Fruit fly (Drosophila melanogaster) whole organism, embryonic: ENCODE results near the gene CG31010.

Experiments used
- BEAF-32 ChIP-seq: fragments of 200-800 bp; sonication (Bioruptor generic); optimal IDR thresholded peaks from 3 replicates; lab custom pipeline; 2017; ENCODE audit warnings: missing biosample characterization, missing genetic modification characterization, mild to moderate bottlenecking, moderate library complexity, missing genetic modification reagents
- CG11247 ChIP-seq: fragments of 200-800 bp; sonication (Bioruptor generic); IDR thresholded peaks from 2 replicates; pipeline ENCODE4 v1.3.6; 2022; ENCODE audit warnings: missing biosample characterization, missing genetic modification characterization
- CG11695 ChIP-seq: fragments of 200-800 bp; sonication (Bioruptor generic); IDR thresholded peaks from 3 replicates; pipeline ENCODE4 v1.3.6; 2022; ENCODE audit warnings: missing biosample characterization, missing genetic modification characterization
- CG11723 ChIP-seq: fragments of 200-800 bp; sonication (Bioruptor generic); optimal IDR thresholded peaks from 2 replicates; lab custom pipeline; 2017; ENCODE audit warnings: missing biosample characterization, mild to moderate bottlenecking, missing genetic modification characterization
- CG12219 ChIP-seq: fragments of 200-800 bp; sonication (Bioruptor generic); optimal IDR thresholded peaks from 3 replicates; lab custom pipeline; 2018; ENCODE audit warnings: missing biosample characterization, mild to moderate bottlenecking, missing genetic modification characterization
- CG13424 ChIP-seq: fragments of 200-800 bp; sonication (Bioruptor generic); optimal IDR thresholded peaks from 2 replicates; lab custom pipeline; 2019; ENCODE audit warnings: missing biosample characterization, mild to moderate bottlenecking, missing genetic modification characterization, moderate library complexity
- CG16813 ChIP-seq: fragments of 200-800 bp; sonication (Bioruptor generic); IDR thresholded peaks from 3 replicates; pipeline ENCODE4 v1.3.6; 2022; ENCODE audit warnings: missing biosample characterization, missing genetic modification characterization; ENCODE audit not compliant: partially characterized antibody
- CG1792 ChIP-seq: fragments of 200-800 bp; sonication (Bioruptor generic); optimal IDR thresholded peaks from 2 replicates; lab custom pipeline; 2016; ENCODE audit warnings: missing biosample characterization, missing genetic modification characterization
- CG30403 ChIP-seq: fragments of 200-800 bp; sonication (Bioruptor generic); optimal IDR thresholded peaks from 3 replicates; lab custom pipeline; 2016; ENCODE audit warnings: missing biosample characterization, missing genetic modification characterization
- CG30431 ChIP-seq: fragments of 200-800 bp; sonication (Bioruptor generic); optimal IDR thresholded peaks from 2 replicates; lab custom pipeline; 2017; ENCODE audit warnings: missing biosample characterization, missing genetic modification characterization
- CG33213 ChIP-seq: fragments of 200-800 bp; sonication (Bioruptor generic); optimal IDR thresholded peaks from 3 replicates; lab custom pipeline; 2016; ENCODE audit warnings: missing biosample characterization, missing genetic modification characterization
- CG6175 ChIP-seq: fragments of 200-800 bp; sonication (Bioruptor generic); IDR thresholded peaks from 3 replicates; pipeline ENCODE4 v1.3.6; 2022; ENCODE audit warnings: missing biosample characterization, missing genetic modification characterization
- CG6254 ChIP-seq: fragments of 200-800 bp; sonication (Bioruptor generic); optimal IDR thresholded peaks from 3 replicates; lab custom pipeline; 2017; ENCODE audit warnings: mild to moderate bottlenecking, missing biosample characterization, missing genetic modification reagents, missing genetic modification characterization
- CG6791 ChIP-seq: fragments of 200-800 bp; sonication (Bioruptor generic); IDR thresholded peaks from 3 replicates; pipeline ENCODE4 v1.3.6; 2022; ENCODE audit warnings: missing biosample characterization, missing genetic modification characterization; ENCODE audit not compliant: partially characterized antibody
- CG6813 ChIP-seq: fragments of 200-800 bp; sonication (Bioruptor generic); optimal IDR thresholded peaks from 2 replicates; lab custom pipeline; 2017; ENCODE audit warnings: missing biosample characterization, missing genetic modification characterization, mild to moderate bottlenecking, moderate library complexity, missing genetic modification reagents
- CG7928 ChIP-seq: fragments of 200-800 bp; sonication (Bioruptor generic); optimal IDR thresholded peaks from 2 replicates; lab custom pipeline; 2017; ENCODE audit warnings: missing biosample characterization, mild to moderate bottlenecking, missing genetic modification characterization
- CG8290 ChIP-seq, 3 experiments: fragments of 200-800 bp; sonication (Bioruptor generic); optimal IDR thresholded peaks; 2 replicates each; lab custom pipeline; 2016 to 2019; ENCODE audit warnings: missing biosample characterization in 3 of 3, missing genetic modification characterization in 3 of 3, mild to moderate bottlenecking in 2 of 3, moderate library complexity in 1 of 3
- CG8944 ChIP-seq: fragments of 200-800 bp; sonication (Bioruptor generic); optimal IDR thresholded peaks from 3 replicates; lab custom pipeline; 2016; ENCODE audit warnings: missing biosample characterization, missing genetic modification characterization
- CTCF ChIP-seq: fragments of 200-800 bp; sonication (Bioruptor generic); optimal IDR thresholded peaks from 2 replicates; lab custom pipeline; 2017; ENCODE audit warnings: missing biosample characterization, mild to moderate bottlenecking, missing genetic modification characterization, moderate library complexity
- D ChIP-seq, 2 experiments: fragments of 200-800 bp in 1 of 2; fragments of >200 bp in 1 of 2; sonication (Bioruptor generic) in 1 of 2; optimal IDR thresholded peaks; 2 replicates in 1 of 2; 3 replicates in 1 of 2; lab custom pipeline; 2017; ENCODE audit warnings: mild to moderate bottlenecking in 1 of 2, missing biosample characterization in 1 of 2, missing genetic modification characterization in 1 of 2, missing genetic modification reagents in 1 of 2
- D19A ChIP-seq: fragments of 200-800 bp; optimal IDR thresholded peaks from 3 replicates; lab custom pipeline; 2019; ENCODE audit warnings: missing biosample characterization, mild to moderate bottlenecking, missing genetic modification characterization, moderate library complexity
- D19B ChIP-seq: fragments of 200-800 bp; sonication (Bioruptor generic); optimal IDR thresholded peaks from 2 replicates; lab custom pipeline; 2017; ENCODE audit warnings: missing biosample characterization, mild to moderate bottlenecking, missing genetic modification characterization
- E2f1 ChIP-seq: fragments of 200-800 bp; sonication (Bioruptor generic); IDR thresholded peaks from 2 replicates; pipeline ENCODE4 v1.3.6; 2022; ENCODE audit warnings: missing biosample characterization, missing genetic modification characterization
- Fer3 ChIP-seq: fragments of 200-800 bp; sonication (Bioruptor generic); optimal IDR thresholded peaks from 2 replicates; lab custom pipeline; 2018; ENCODE audit warnings: missing biosample characterization, mild to moderate bottlenecking, missing genetic modification characterization, moderate library complexity
- Hmx ChIP-seq: fragments of 200-800 bp; sonication (Bioruptor generic); optimal IDR thresholded peaks from 2 replicates; lab custom pipeline; 2016; ENCODE audit warnings: missing biosample characterization, missing genetic modification characterization
- Hr39 ChIP-seq: fragments of >200 bp; optimal IDR thresholded peaks from 2 replicates; lab custom pipeline; 2017
- MESR4 ChIP-seq: fragments of 200-800 bp; sonication (Bioruptor generic); optimal IDR thresholded peaks from 2 replicates; lab custom pipeline; 2018; ENCODE audit warnings: missing biosample characterization, mild to moderate bottlenecking, missing genetic modification characterization, moderate library complexity
- NC2α ChIP-seq: fragments of 200-800 bp; sonication (Bioruptor generic); optimal IDR thresholded peaks from 2 replicates; lab custom pipeline; 2016; ENCODE audit warnings: missing biosample characterization, missing genetic modification characterization
- Nf-YA ChIP-seq: fragments of 200-800 bp; sonication (Bioruptor generic); IDR thresholded peaks from 2 replicates; pipeline ENCODE4 v1.3.6; 2022; ENCODE audit warnings: missing biosample characterization, missing genetic modification characterization
- ac ChIP-seq: fragments of 200-800 bp; sonication (Bioruptor generic); optimal IDR thresholded peaks from 3 replicates; lab custom pipeline; 2017; ENCODE audit warnings: missing biosample characterization, mild to moderate bottlenecking, missing genetic modification characterization
- ara ChIP-seq: fragments of 200-800 bp; sonication (Bioruptor generic); IDR thresholded peaks from 2 replicates; pipeline ENCODE4 v1.3.6; 2022; ENCODE audit warnings: missing biosample characterization, missing genetic modification characterization
- caup ChIP-seq: fragments of 200-800 bp; sonication (Bioruptor generic); optimal IDR thresholded peaks from 3 replicates; lab custom pipeline; 2017; ENCODE audit warnings: missing biosample characterization, mild to moderate bottlenecking, missing genetic modification characterization, moderate library complexity; ENCODE audit not compliant: severe bottlenecking
- crol ChIP-seq: fragments of 200-800 bp; sonication (Bioruptor generic); IDR thresholded peaks from 2 replicates; pipeline ENCODE4 v1.3.6; 2022; ENCODE audit warnings: missing biosample characterization, missing genetic modification characterization
- dpn ChIP-seq, 2 experiments: fragments of 200-800 bp; sonication (Bioruptor generic); optimal IDR thresholded peaks; 3 replicates each; lab custom pipeline; 2016; ENCODE audit warnings: missing biosample characterization in 2 of 2, missing genetic modification characterization in 2 of 2
- ind ChIP-seq: fragments of 200-800 bp; sonication (Bioruptor generic); optimal IDR thresholded peaks from 3 replicates; lab custom pipeline; 2016; ENCODE audit warnings: missing biosample characterization, missing genetic modification characterization
- jing ChIP-seq: fragments of 200-800 bp; sonication (Bioruptor generic); optimal IDR thresholded peaks from 2 replicates; lab custom pipeline; 2018; ENCODE audit warnings: missing biosample characterization, mild to moderate bottlenecking, missing genetic modification characterization
- kni ChIP-seq: fragments of 200-800 bp; sonication (Bioruptor generic); optimal IDR thresholded peaks from 3 replicates; lab custom pipeline; 2017; ENCODE audit warnings: mild to moderate bottlenecking, missing biosample characterization, missing genetic modification reagents, missing genetic modification characterization
- nerfin-1 ChIP-seq: fragments of 200-800 bp; sonication (Bioruptor generic); optimal IDR thresholded peaks from 3 replicates; lab custom pipeline; 2019; ENCODE audit warnings: missing biosample characterization, mild to moderate bottlenecking, missing genetic modification characterization, moderate library complexity
- oc ChIP-seq: fragments of 200-800 bp; sonication (Bioruptor generic); optimal IDR thresholded peaks from 2 replicates; lab custom pipeline; 2018; ENCODE audit warnings: missing biosample characterization, mild to moderate bottlenecking, missing genetic modification characterization, moderate library complexity
- pros ChIP-seq: fragments of 200-800 bp; sonication (Bioruptor generic); optimal IDR thresholded peaks from 3 replicates; lab custom pipeline; 2019; ENCODE audit warnings: missing biosample characterization, mild to moderate bottlenecking, missing genetic modification characterization, moderate library complexity
- pzg ChIP-seq: fragments of 200-800 bp; sonication (Bioruptor generic); optimal IDR thresholded peaks from 3 replicates; lab custom pipeline; 2018; ENCODE audit warnings: missing biosample characterization, mild to moderate bottlenecking, missing genetic modification characterization, moderate library complexity
- ranshi ChIP-seq: fragments of 200-800 bp; sonication (Bioruptor generic); IDR thresholded peaks from 2 replicates; pipeline ENCODE4 v1.3.6; 2022; ENCODE audit warnings: missing biosample characterization, missing genetic modification characterization
- repo ChIP-seq: fragments of 200-800 bp; sonication (Bioruptor generic); optimal IDR thresholded peaks from 2 replicates; lab custom pipeline; 2016; ENCODE audit warnings: missing biosample characterization, missing genetic modification characterization
- sens ChIP-seq: fragments of 200-800 bp; sonication (Bioruptor generic); peaks from one replicate; lab custom pipeline; 2016; ENCODE audit warnings: missing biosample characterization, missing genetic modification characterization
- vfl ChIP-seq: fragments of 200-800 bp; sonication (Bioruptor generic); optimal IDR thresholded peaks from 2 replicates; lab custom pipeline; 2016; ENCODE audit warnings: missing biosample characterization, missing genetic modification characterization
- vvl ChIP-seq: fragments of 200-800 bp; sonication (Bioruptor generic); IDR thresholded peaks from 2 replicates; pipeline ENCODE4 v1.3.6; 2022; ENCODE audit warnings: missing biosample characterization, missing genetic modification characterization
- zen ChIP-seq: fragments of 200-800 bp; sonication (Bioruptor generic); optimal IDR thresholded peaks from 3 replicates; lab custom pipeline; 2018; ENCODE audit warnings: missing biosample characterization, mild to moderate bottlenecking, missing genetic modification characterization, moderate library complexity
- zen2 ChIP-seq: fragments of 200-800 bp; sonication (Bioruptor generic); IDR thresholded peaks from 3 replicates; pipeline ENCODE4 v1.3.6; 2022; ENCODE audit warnings: missing biosample characterization, missing genetic modification characterization; ENCODE audit not compliant: partially characterized antibody
- zf30C ChIP-seq: fragments of 200-800 bp; sonication (Bioruptor generic); optimal IDR thresholded peaks from 3 replicates; lab custom pipeline; 2018; ENCODE audit warnings: missing biosample characterization, mild to moderate bottlenecking, missing genetic modification characterization

The CG31010 gene

dm6 chr3R:30697038-30697437, 8.9 kb downstream of the CG31010 start, which contains the start of gene Pka-C2:
Gene Pka-C2 (minus strand): TSS chr3R:30697138.
- TF ChIP-seq zen2 (GFP tag; lab: Robert Waterston, UW), result no peak
- no peak for TF ChIP-seq ac (GFP tag; lab: Kevin White, UChicago)
- TF ChIP-seq CG11695 (GFP tag; lab: Robert Waterston, UW), result no peak
- no peak for TF ChIP-seq D (optimal IDR thresholded peaks at IDR 0.05; lab: Kevin White, UChicago)
- TF ChIP-seq D (GFP tag; optimal IDR thresholded peaks at IDR 0.05; lab: Kevin White, UChicago), result no peak
- no peak for TF ChIP-seq zf30C (GFP tag; lab: Kevin White, UChicago)
- TF ChIP-seq NC2α, result no peak
- TF ChIP-seq CG30431 (GFP tag; lab: Kevin White, UChicago), result no peak
- TF ChIP-seq oc (tag; lab: Kevin White, UChicago), result no peak
- TF ChIP-seq CG6175 (GFP tag; lab: Robert Waterston, UW), result no peak
- TF ChIP-seq kni, result no peak
- no peak for TF ChIP-seq caup (GFP tag; lab: Kevin White, UChicago)
- no peak for TF ChIP-seq CG11247 (GFP tag; lab: Robert Waterston, UW)

- TF ChIP-seq CG1792 (GFP tag; lab: Kevin White, UChicago) (no peak), CG16813 (GFP tag; lab: Robert Waterston, UW) (no peak), CG11723 (no peak), CG8290 (GFP tag; optimal IDR thresholded peaks at IDR 0.05; lab: Kevin White, UChicago) (no peak), CG8290 (tag; optimal IDR thresholded peaks at IDR 0.05; lab: Kevin White, UChicago) (no peak), ara (no peak), CG13424 (no peak), ind (GFP tag; lab: Kevin White, UChicago) (no peak), dpn (GFP tag; optimal IDR thresholded peaks at IDR 0.05; lab: Kevin White, UChicago) (no peak), jing (no peak), MESR4 (no peak), CG33213 (GFP tag; lab: Kevin White, UChicago) (no peak), pros (GFP tag; lab: Kevin White, UChicago) (no peak), D19A (tag; lab: Kevin White, UChicago) (no peak), CG30403 (GFP tag; lab: Kevin White, UChicago) (no peak), BEAF-32 (GFP tag; lab: Kevin White, UChicago) (no peak), oc (tag; lab: Kevin White, UChicago) (no peak), Nf-YA (GFP tag; lab: Robert Waterston, UW) (no peak), D19B (GFP tag; lab: Kevin White, UChicago) (no peak), CG8944 (GFP tag; lab: Kevin White, UChicago) (no peak), CTCF (GFP tag; lab: Kevin White, UChicago) (no peak)
Observed at dm6 chr3R:30695398-30695797, 10.5 kb downstream of the CG31010 start, which contains the start of gene CG12069. Gene CG12069 (minus strand): TSS chr3R:30695498.

dm6 chr3R:30690251-30690650, 15.7 kb downstream of the CG31010 start, which contains the start of gene Spn100A:
Gene Spn100A (plus strand): TSS chr3R:30690642.
- TF ChIP-seq CG6254, result no peak
- no peak for TF ChIP-seq CG12219 (GFP tag; lab: Kevin White, UChicago)
- TF ChIP-seq E2f1 (GFP tag; lab: Robert Waterston, UW), result no peak
- TF ChIP-seq zen (tag; lab: Kevin White, UChicago), result no peak
- TF ChIP-seq Hr39 (lab: Kevin White, UChicago), result no peak
- peak; percentile 43 for TF ChIP-seq oc (tag; lab: Kevin White, UChicago)
- TF ChIP-seq CG6791, result no peak
- TF ChIP-seq vvl, result peak; percentile 57; the same call in 1 of the 2 replicates
- TF ChIP-seq pzg (GFP tag; lab: Kevin White, UChicago), result no peak
- TF ChIP-seq Fer3 (tag; lab: Kevin White, UChicago), result no peak
- TF ChIP-seq CG7928 (GFP tag; lab: Kevin White, UChicago), result no peak
- peak; percentile 40; the same call in 1 of the 2 replicates for TF ChIP-seq crol
- no peak for TF ChIP-seq sens
- no peak for TF ChIP-seq repo (GFP tag; lab: Kevin White, UChicago)
- no peak for TF ChIP-seq Hmx (GFP tag; lab: Kevin White, UChicago)
- TF ChIP-seq kni, result peak; percentile 90
- no peak for TF ChIP-seq nerfin-1 (tag; lab: Kevin White, UChicago)
- no peak for TF ChIP-seq CG6813 (GFP tag; lab: Kevin White, UChicago)
- no peak for TF ChIP-seq ranshi (GFP tag; lab: Robert Waterston, UW)
- no peak for TF ChIP-seq pros (GFP tag; lab: Kevin White, UChicago)
- TF ChIP-seq vfl (GFP tag; lab: Kevin White, UChicago), result no peak
